Worm (Caenorhabditis elegans): ENCODE measurements around the gene gly-20.

ce11 chrV:11235876-11236275, 46.5 kb upstream of the gly-20 start:
- TF ChIP-seq him-1 (tag; optimal IDR thresholded peaks at IDR 0.05) (no peak), dao-5 (tag; optimal IDR thresholded peaks at IDR 0.05) (no peak)

All from whole organism, L4/young adult.